Fruit fly (Drosophila melanogaster) whole organism, prepupa: Measurements from ENCODE around the gene Rbcn-3A.

Source experiments
- CG10631 ChIP-seq: fragments of 200-800 bp; sonication (Bioruptor generic); optimal IDR thresholded peaks from 2 replicates; lab custom pipeline; 2016; ENCODE audit warnings: missing biosample characterization, missing genetic modification characterization
- CG11294 ChIP-seq: fragments of 200-800 bp; sonication (Bioruptor generic); IDR thresholded peaks from 2 replicates; pipeline ENCODE4 v1.3.6; 2022; ENCODE audit warnings: missing biosample characterization, missing genetic modification characterization
- CG15336 ChIP-seq: fragments of 200-800 bp; sonication (Bioruptor generic); IDR thresholded peaks from 2 replicates; pipeline ENCODE4 v1.3.6; 2022; ENCODE audit warnings: missing biosample characterization, missing genetic modification characterization
- CG1621 ChIP-seq: fragments of 200-800 bp; sonication (Bioruptor generic); optimal IDR thresholded peaks from 3 replicates; lab custom pipeline; 2018; ENCODE audit warnings: missing biosample characterization, mild to moderate bottlenecking, missing genetic modification characterization
- CG16779 ChIP-seq: fragments of 200-800 bp; sonication (Bioruptor generic); optimal IDR thresholded peaks from 3 replicates; lab custom pipeline; 2017; ENCODE audit warnings: missing biosample characterization, mild to moderate bottlenecking, missing genetic modification characterization
- CG3032 ChIP-seq: fragments of 200-800 bp; optimal IDR thresholded peaks from 2 replicates; lab custom pipeline; 2019; ENCODE audit warnings: missing biosample characterization, mild to moderate bottlenecking, missing genetic modification characterization, moderate library complexity
- CG31627 ChIP-seq: fragments of 200-800 bp; sonication (Bioruptor generic); optimal IDR thresholded peaks from 3 replicates; lab custom pipeline; 2016; ENCODE audit warnings: missing biosample characterization, missing genetic modification characterization
- CG32006 ChIP-seq: fragments of 200-800 bp; sonication (Bioruptor generic); optimal IDR thresholded peaks from 3 replicates; lab custom pipeline; 2017; ENCODE audit warnings: missing biosample characterization, mild to moderate bottlenecking, missing genetic modification characterization
- CG34406 ChIP-seq: fragments of 200-800 bp; sonication (Bioruptor generic); optimal IDR thresholded peaks from 3 replicates; lab custom pipeline; 2016; ENCODE audit warnings: missing biosample characterization, missing genetic modification characterization
- CG3919 ChIP-seq: fragments of 200-800 bp; sonication (Bioruptor generic); optimal IDR thresholded peaks from 3 replicates; lab custom pipeline; 2016; ENCODE audit warnings: missing biosample characterization, missing genetic modification characterization
- CG4318 ChIP-seq: fragments of 200-800 bp; sonication (Bioruptor generic); optimal IDR thresholded peaks from 3 replicates; lab custom pipeline; 2017; ENCODE audit warnings: missing biosample characterization, mild to moderate bottlenecking, missing genetic modification characterization
- CG6163 ChIP-seq: fragments of 200-800 bp; sonication (Bioruptor generic); IDR thresholded peaks from 3 replicates; pipeline ENCODE4 v1.3.6; 2022; ENCODE audit warnings: missing biosample characterization, missing genetic modification characterization
- CG6276 ChIP-seq: fragments of 200-800 bp; sonication (Bioruptor generic); optimal IDR thresholded peaks from 2 replicates; lab custom pipeline; 2017; ENCODE audit warnings: missing biosample characterization, mild to moderate bottlenecking, missing genetic modification characterization
- CG6792 ChIP-seq: fragments of 200-800 bp; sonication (Bioruptor generic); optimal IDR thresholded peaks from 3 replicates; lab custom pipeline; 2016; ENCODE audit warnings: missing biosample characterization, missing genetic modification characterization
- CG6808 ChIP-seq: fragments of 200-800 bp; sonication (Bioruptor generic); optimal IDR thresholded peaks from 3 replicates; lab custom pipeline; 2017; ENCODE audit warnings: missing biosample characterization, missing genetic modification characterization, mild to moderate bottlenecking, moderate library complexity, missing genetic modification reagents
- CG8119 ChIP-seq: fragments of 200-800 bp; sonication (Bioruptor generic); IDR thresholded peaks from 3 replicates; pipeline ENCODE4 v1.3.6; 2022; ENCODE audit warnings: missing biosample characterization, missing genetic modification characterization
- CG8319 ChIP-seq: fragments of 200-800 bp; sonication (Bioruptor generic); optimal IDR thresholded peaks from 3 replicates; lab custom pipeline; 2016; ENCODE audit warnings: missing biosample characterization, missing genetic modification characterization
- CG8632 ChIP-seq: fragments of 200-800 bp; sonication (Bioruptor generic); optimal IDR thresholded peaks from 3 replicates; lab custom pipeline; 2016; ENCODE audit warnings: missing biosample characterization, missing genetic modification characterization
- Eip78C ChIP-seq: fragments of 200-800 bp; sonication (Bioruptor generic); peaks from one replicate; lab custom pipeline; 2016; ENCODE audit warnings: missing biosample characterization, missing genetic modification characterization
- Gug ChIP-seq: fragments of 200-800 bp; sonication (Bioruptor generic); IDR thresholded peaks from 2 replicates; pipeline ENCODE4 v1.3.6; 2022; ENCODE audit warnings: missing biosample characterization, missing genetic modification characterization
- Hr38 ChIP-seq: sonication (Bioruptor generic); optimal IDR thresholded peaks from 2 replicates; lab custom pipeline; 2016; ENCODE audit warnings: missing biosample characterization, missing genetic modification characterization
- Hr39 ChIP-seq: fragments of 200-800 bp; sonication (Bioruptor generic); optimal IDR thresholded peaks from 2 replicates; lab custom pipeline; 2016; ENCODE audit warnings: missing biosample characterization, missing genetic modification characterization
- Hr4 ChIP-seq: fragments of 200-800 bp; sonication (Bioruptor generic); optimal IDR thresholded peaks from 3 replicates; lab custom pipeline; 2016; ENCODE audit warnings: missing biosample characterization, missing genetic modification characterization
- Met ChIP-seq: fragments of 200-800 bp; sonication (Bioruptor generic); optimal IDR thresholded peaks from 3 replicates; lab custom pipeline; 2016; ENCODE audit warnings: missing biosample characterization, missing genetic modification characterization
- OdsH ChIP-seq: fragments of 200-800 bp; sonication (Bioruptor generic); optimal IDR thresholded peaks from 3 replicates; lab custom pipeline; 2016; ENCODE audit warnings: missing biosample characterization, missing genetic modification characterization
- Smox ChIP-seq: fragments of 200-800 bp; sonication (Bioruptor generic); optimal IDR thresholded peaks from 3 replicates; lab custom pipeline; 2016; ENCODE audit warnings: missing biosample characterization, missing genetic modification characterization
- Sox102F ChIP-seq: fragments of 200-800 bp; sonication (Bioruptor generic); optimal IDR thresholded peaks from 2 replicates; lab custom pipeline; 2016; ENCODE audit warnings: missing biosample characterization, mild to moderate bottlenecking, missing genetic modification characterization
- Sox15 ChIP-seq: fragments of 200-800 bp; sonication (Bioruptor generic); optimal IDR thresholded peaks from 3 replicates; lab custom pipeline; 2016; ENCODE audit warnings: missing biosample characterization, missing genetic modification characterization
- dac ChIP-seq: fragments of 200-800 bp; sonication (Bioruptor generic); optimal IDR thresholded peaks from 2 replicates; lab custom pipeline; 2017; ENCODE audit warnings: missing biosample characterization, mild to moderate bottlenecking, missing genetic modification characterization
- dsx ChIP-seq: fragments of 200-800 bp; optimal IDR thresholded peaks from 3 replicates; lab custom pipeline; 2019; ENCODE audit warnings: missing biosample characterization, mild to moderate bottlenecking, missing genetic modification characterization, moderate library complexity; ENCODE audit not compliant: poor library complexity, severe bottlenecking
- eg ChIP-seq: fragments of 200-800 bp; sonication (Bioruptor generic); IDR thresholded peaks from 3 replicates; pipeline ENCODE4 v1.3.6; 2022; ENCODE audit warnings: missing biosample characterization, missing genetic modification characterization
- esn ChIP-seq: fragments of 200-800 bp; sonication (Bioruptor generic); optimal IDR thresholded peaks from 2 replicates; lab custom pipeline; 2016; ENCODE audit warnings: missing biosample characterization, mild to moderate bottlenecking, missing genetic modification characterization, moderate library complexity
- fd59A ChIP-seq: fragments of 200-800 bp; sonication (Bioruptor generic); optimal IDR thresholded peaks from 2 replicates; lab custom pipeline; 2017; ENCODE audit warnings: missing biosample characterization, mild to moderate bottlenecking, missing genetic modification characterization, missing genetic modification reagents
- lz ChIP-seq: fragments of 200-800 bp; sonication (Bioruptor generic); optimal IDR thresholded peaks from 3 replicates; lab custom pipeline; 2016; ENCODE audit warnings: missing biosample characterization, missing genetic modification characterization
- net ChIP-seq: fragments of 200-800 bp; sonication (Bioruptor generic); optimal IDR thresholded peaks from 3 replicates; lab custom pipeline; 2016; ENCODE audit warnings: missing biosample characterization, missing genetic modification characterization
- pdm3 ChIP-seq: fragments of 200-800 bp; sonication (Bioruptor generic); optimal IDR thresholded peaks from 3 replicates; lab custom pipeline; 2016; ENCODE audit warnings: missing biosample characterization, missing genetic modification characterization
- salr ChIP-seq, 2 experiments: fragments of 200-800 bp; sonication (Bioruptor generic); optimal IDR thresholded peaks; 3 replicates each; lab custom pipeline; 2016 to 2018; ENCODE audit warnings: missing biosample characterization in 2 of 2, missing genetic modification characterization in 2 of 2, mild to moderate bottlenecking in 1 of 2
- spab ChIP-seq: fragments of 200-800 bp; sonication (Bioruptor generic); optimal IDR thresholded peaks from 2 replicates; lab custom pipeline; 2017; ENCODE audit warnings: missing biosample characterization, mild to moderate bottlenecking, missing genetic modification characterization, missing genetic modification reagents
- svp ChIP-seq: fragments of 200-800 bp; sonication (Bioruptor generic); peaks from one replicate; lab custom pipeline; 2016; ENCODE audit warnings: missing biosample characterization, missing genetic modification characterization
- topi ChIP-seq: fragments of 200-800 bp; sonication (Bioruptor generic); optimal IDR thresholded peaks from 3 replicates; lab custom pipeline; 2016; ENCODE audit warnings: missing biosample characterization, missing genetic modification characterization
- vri ChIP-seq: fragments of 200-800 bp; sonication (Bioruptor generic); optimal IDR thresholded peaks from 3 replicates; lab custom pipeline; 2016; ENCODE audit warnings: missing biosample characterization, mild to moderate bottlenecking, missing genetic modification characterization

Rbcn-3A gene

dm6 chrX:6255414-6255915 lies at the start of gene Rbcn-3A, which contains the start of gene Spx (continued):
- TF ChIP-seq Met (GFP tag; lab: Kevin White, UChicago): no peak
- no peak for TF ChIP-seq CG4318 (GFP tag; lab: Kevin White, UChicago)
- no peak for TF ChIP-seq pdm3 (GFP tag; lab: Kevin White, UChicago)
- no peak for TF ChIP-seq CG16779
- no peak for TF ChIP-seq Hr38
- no peak for TF ChIP-seq CG32006 (GFP tag; lab: Kevin White, UChicago)
- peak; percentile 10 for TF ChIP-seq CG34406 (GFP tag; lab: Kevin White, UChicago)
- TF ChIP-seq, all 60 proteins: peak for 13

DNA sequence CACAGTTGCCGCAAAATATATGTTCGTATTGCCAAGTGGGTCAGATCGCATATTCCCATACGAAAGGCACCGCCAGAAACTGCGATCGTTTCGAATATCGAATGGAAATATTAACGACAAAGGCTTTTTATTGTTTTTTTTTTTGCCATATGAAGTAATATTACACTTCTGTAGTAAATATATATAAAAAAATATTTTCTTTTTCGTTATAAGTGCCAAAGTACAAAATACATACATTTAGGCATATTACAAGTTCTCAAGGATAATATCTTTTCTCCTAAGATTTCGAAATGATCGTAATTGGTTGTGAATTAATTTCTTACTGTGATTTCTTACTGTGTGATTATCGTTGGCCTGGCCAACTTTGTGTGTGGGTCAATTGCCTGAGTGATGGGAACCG lies 48.9 kb upstream of the Rbcn-3A start:
- no peak for TF ChIP-seq CG16779
- peak; percentile 60; the same call in 1 of the 3 replicates for TF ChIP-seq CG8119
- peak; percentile 12 for TF ChIP-seq Smox
- no peak for TF ChIP-seq CG8319 (GFP tag; lab: Kevin White, UChicago)
- TF ChIP-seq CG31627 (GFP tag; lab: Kevin White, UChicago): no peak
- no peak for TF ChIP-seq Hr4 (GFP tag; lab: Kevin White, UChicago)
- peak; percentile 30 for TF ChIP-seq CG6792 (GFP tag; lab: Kevin White, UChicago)
- peak; percentile 26; the same call in 1 of the 3 replicates for TF ChIP-seq eg (GFP tag; lab: Robert Waterston, UW)
- TF ChIP-seq CG1621: no peak
- peak; percentile 15 for TF ChIP-seq Met (GFP tag; lab: Kevin White, UChicago)
- TF ChIP-seq fd59A (GFP tag; lab: Kevin White, UChicago): no peak
- TF ChIP-seq Eip78C (GFP tag; lab: Kevin White, UChicago): peak; percentile 80
- no peak for TF ChIP-seq CG6808 (GFP tag; lab: Kevin White, UChicago)
- no peak for TF ChIP-seq CG11294 (GFP tag; lab: Robert Waterston, UW)
- no peak for TF ChIP-seq dsx (GFP tag; lab: Kevin White, UChicago)
- TF ChIP-seq CG10631 (GFP tag; lab: Kevin White, UChicago): peak; percentile 44
- TF ChIP-seq Hr38: no peak
- TF ChIP-seq topi (GFP tag; lab: Kevin White, UChicago): peak; percentile 10
- peak; percentile 25 for TF ChIP-seq esn (GFP tag; lab: Kevin White, UChicago)
- TF ChIP-seq svp (GFP tag; lab: Kevin White, UChicago): no peak
- no peak for TF ChIP-seq Sox102F (GFP tag; lab: Kevin White, UChicago)
- TF ChIP-seq CG15336 (GFP tag; lab: Robert Waterston, UW): peak; percentile 57
- TF ChIP-seq Sox15: no peak
- no peak for TF ChIP-seq vri (GFP tag; lab: Kevin White, UChicago)
- peak; percentile 41 for TF ChIP-seq CG8632 (GFP tag; lab: Kevin White, UChicago)
- peak in 1 of 2 experiments; percentile 27 for TF ChIP-seq salr (GFP tag; optimal IDR thresholded peaks at IDR 0.05; lab: Kevin White, UChicago)
- peak; percentile 31 for TF ChIP-seq CG34406 (GFP tag; lab: Kevin White, UChicago)
- TF ChIP-seq CG32006 (GFP tag; lab: Kevin White, UChicago): peak; percentile 38
- peak; percentile 50 for TF ChIP-seq CG3919 (GFP tag; lab: Kevin White, UChicago)
- TF ChIP-seq OdsH (GFP tag; lab: Kevin White, UChicago): peak; percentile 11

dm6 chrX:6303675-6304074 lies 48.4 kb upstream of the Rbcn-3A start, which contains the start of gene CG3823:
CG3823 (plus strand) TSS chrX:6303975.
- TF ChIP-seq CG6163 (peak; percentile 21; the same call in 1 of the 3 replicates), Hr39 (GFP tag; lab: Kevin White, UChicago) (no peak)

dm6 chrX:6303196-6303595 lies 47.9 kb upstream of the Rbcn-3A start:
- TF ChIP-seq svp (GFP tag; lab: Kevin White, UChicago) (no peak), net (GFP tag; lab: Kevin White, UChicago) (no peak), dac (GFP tag; lab: Kevin White, UChicago) (peak; percentile 52), CG6163 (no peak), topi (GFP tag; lab: Kevin White, UChicago) (no peak), vri (GFP tag; lab: Kevin White, UChicago) (no peak), CG8119 (peak; percentile 61; the same call in 2 of the 3 replicates), CG8319 (GFP tag; lab: Kevin White, UChicago) (no peak), spab (GFP tag; lab: Kevin White, UChicago) (no peak), CG6276 (GFP tag; lab: Kevin White, UChicago) (no peak), CG3032 (tag; lab: Kevin White, UChicago) (no peak), eg (GFP tag; lab: Robert Waterston, UW) (0 out of 3 replicates have a peak, but pooled peaks have one; percentile 8), OdsH (GFP tag; lab: Kevin White, UChicago) (peak; percentile 5), Sox102F (GFP tag; lab: Kevin White, UChicago) (no peak), pdm3 (GFP tag; lab: Kevin White, UChicago) (peak; percentile 39), CG32006 (GFP tag; lab: Kevin White, UChicago) (peak; percentile 74), Eip78C (GFP tag; lab: Kevin White, UChicago) (peak; percentile 15), Hr4 (GFP tag; lab: Kevin White, UChicago) (peak; percentile 70), fd59A (GFP tag; lab: Kevin White, UChicago) (no peak), Gug (GFP tag; lab: Robert Waterston, UW) (no peak), lz (GFP tag; lab: Kevin White, UChicago) (no peak), CG15336 (GFP tag; lab: Robert Waterston, UW) (0 out of 2 replicates have a peak, but pooled peaks have one; percentile 20)
